Fruit fly (Drosophila melanogaster) whole organism, embryonic: ENCODE measurements around the gene spas.

Experiments
- Atf6 ChIP-seq: fragments of 200-800 bp; sonication (Bioruptor generic); IDR thresholded peaks from 2 replicates; pipeline ENCODE4 v1.3.6; 2022; ENCODE audit warnings: missing biosample characterization, missing genetic modification characterization
- B-H2 ChIP-seq: fragments of 200-800 bp; sonication (Bioruptor generic); optimal IDR thresholded peaks from 2 replicates; lab custom pipeline; 2018; ENCODE audit warnings: missing biosample characterization, mild to moderate bottlenecking, missing genetic modification characterization
- CG12219 ChIP-seq: fragments of 200-800 bp; sonication (Bioruptor generic); optimal IDR thresholded peaks from 3 replicates; lab custom pipeline; 2018; ENCODE audit warnings: missing biosample characterization, mild to moderate bottlenecking, missing genetic modification characterization
- CG14014 ChIP-seq: fragments of 200-800 bp; sonication (Bioruptor generic); IDR thresholded peaks from 2 replicates; pipeline ENCODE4 v1.3.6; 2022; ENCODE audit warnings: missing biosample characterization, missing genetic modification characterization
- CG14441 ChIP-seq: fragments of 200-800 bp; sonication (Bioruptor generic); IDR thresholded peaks from 2 replicates; pipeline ENCODE4 v1.3.6; 2022; ENCODE audit warnings: missing biosample characterization, missing genetic modification characterization
- CG16813 ChIP-seq: fragments of 200-800 bp; sonication (Bioruptor generic); IDR thresholded peaks from 3 replicates; pipeline ENCODE4 v1.3.6; 2022; ENCODE audit warnings: missing biosample characterization, missing genetic modification characterization; ENCODE audit not compliant: partially characterized antibody
- CG17385 ChIP-seq: fragments of 200-800 bp; sonication (Bioruptor generic); optimal IDR thresholded peaks from 3 replicates; lab custom pipeline; 2018; ENCODE audit warnings: missing biosample characterization, mild to moderate bottlenecking, missing genetic modification characterization
- CG2120 ChIP-seq: fragments of 200-800 bp; sonication (Bioruptor generic); optimal IDR thresholded peaks from 3 replicates; lab custom pipeline; 2016; ENCODE audit warnings: missing biosample characterization, missing genetic modification characterization
- CG2678 ChIP-seq: fragments of 200-800 bp; sonication (Bioruptor generic); optimal IDR thresholded peaks from 3 replicates; lab custom pipeline; 2019; ENCODE audit warnings: missing biosample characterization, mild to moderate bottlenecking, missing genetic modification characterization, moderate library complexity
- CG32772 ChIP-seq: fragments of 200-800 bp; sonication (Bioruptor generic); IDR thresholded peaks from 2 replicates; pipeline ENCODE4 v1.3.6; 2022; ENCODE audit warnings: missing biosample characterization, missing genetic modification characterization
- CG3281 ChIP-seq: fragments of 200-800 bp; sonication (Bioruptor generic); optimal IDR thresholded peaks from 3 replicates; lab custom pipeline; 2017; ENCODE audit warnings: missing biosample characterization, mild to moderate bottlenecking, missing genetic modification characterization
- CG3407 ChIP-seq: fragments of 200-800 bp; sonication (Bioruptor generic); optimal IDR thresholded peaks from 2 replicates; lab custom pipeline; 2018; ENCODE audit warnings: missing biosample characterization, mild to moderate bottlenecking, missing genetic modification characterization
- CG7357 ChIP-seq: fragments of 200-800 bp; sonication (Bioruptor generic); IDR thresholded peaks from 3 replicates; pipeline ENCODE4 v1.3.6; 2022; ENCODE audit warnings: missing biosample characterization, missing genetic modification characterization
- CG7928 ChIP-seq: fragments of 200-800 bp; sonication (Bioruptor generic); optimal IDR thresholded peaks from 2 replicates; lab custom pipeline; 2017; ENCODE audit warnings: missing biosample characterization, mild to moderate bottlenecking, missing genetic modification characterization
- CG9876 ChIP-seq: fragments of 200-800 bp; sonication (Bioruptor generic); optimal IDR thresholded peaks from 2 replicates; lab custom pipeline; 2016; ENCODE audit warnings: missing biosample characterization, missing genetic modification characterization
- CG9932 ChIP-seq: fragments of 200-800 bp; sonication (Bioruptor generic); IDR thresholded peaks from 2 replicates; pipeline ENCODE4 v1.3.6; 2022; ENCODE audit warnings: missing biosample characterization, missing genetic modification characterization
- Camta ChIP-seq: fragments of 200-800 bp; sonication (Bioruptor generic); optimal IDR thresholded peaks from 2 replicates; lab custom pipeline; 2016; ENCODE audit warnings: missing biosample characterization, missing genetic modification characterization
- Dbx ChIP-seq: fragments of 200-800 bp; sonication (Bioruptor generic); IDR thresholded peaks from 3 replicates; pipeline ENCODE4 v1.3.6; 2022; ENCODE audit warnings: missing biosample characterization, missing genetic modification characterization
- Dek ChIP-seq: fragments of 200-800 bp; sonication (Bioruptor generic); optimal IDR thresholded peaks from 3 replicates; lab custom pipeline; 2019; ENCODE audit warnings: missing biosample characterization, mild to moderate bottlenecking, missing genetic modification characterization, moderate library complexity
- Dip3 ChIP-seq: fragments of 200-800 bp; sonication (Bioruptor generic); optimal IDR thresholded peaks from 3 replicates; lab custom pipeline; 2016; ENCODE audit warnings: missing biosample characterization, missing genetic modification characterization
- Dp ChIP-seq: fragments of 200-800 bp; sonication (Bioruptor generic); optimal IDR thresholded peaks from 2 replicates; lab custom pipeline; 2018; ENCODE audit warnings: missing biosample characterization, mild to moderate bottlenecking, missing genetic modification characterization, moderate library complexity
- Ets65A ChIP-seq: fragments of 200-800 bp; sonication (Bioruptor generic); peaks from one replicate; lab custom pipeline; 2016; ENCODE audit warnings: missing biosample characterization, missing genetic modification characterization
- HLH3B ChIP-seq: fragments of 200-800 bp; sonication (Bioruptor generic); IDR thresholded peaks from 2 replicates; pipeline ENCODE4 v1.3.6; 2022; ENCODE audit warnings: missing biosample characterization, missing genetic modification characterization
- HLH54F ChIP-seq: fragments of 200-800 bp; sonication (Bioruptor generic); optimal IDR thresholded peaks from 3 replicates; lab custom pipeline; 2016; ENCODE audit warnings: missing biosample characterization, missing genetic modification characterization
- Hand ChIP-seq: fragments of 200-800 bp; sonication (Bioruptor generic); optimal IDR thresholded peaks from 2 replicates; lab custom pipeline; 2017; ENCODE audit warnings: mild to moderate bottlenecking, missing biosample characterization, missing genetic modification reagents, missing genetic modification characterization
- Hmx ChIP-seq: fragments of 200-800 bp; sonication (Bioruptor generic); optimal IDR thresholded peaks from 2 replicates; lab custom pipeline; 2016; ENCODE audit warnings: missing biosample characterization, missing genetic modification characterization
- Hr51 ChIP-seq, 2 experiments: fragments of 200-800 bp; sonication (Bioruptor generic); optimal IDR thresholded peaks; 2 replicates in 1 of 2; 3 replicates in 1 of 2; lab custom pipeline; 2016 to 2018; ENCODE audit warnings: missing biosample characterization in 2 of 2, missing genetic modification characterization in 2 of 2, mild to moderate bottlenecking in 1 of 2, moderate library complexity in 1 of 2
- Hsf ChIP-seq: fragments of 200-800 bp; sonication (Bioruptor generic); optimal IDR thresholded peaks from 3 replicates; lab custom pipeline; 2016; ENCODE audit warnings: missing biosample characterization, missing genetic modification characterization
- Med ChIP-seq: fragments of 200-800 bp; sonication (Bioruptor generic); peaks from one replicate; lab custom pipeline; 2016; ENCODE audit warnings: missing biosample characterization, missing genetic modification characterization, mild to moderate bottlenecking, inconsistent platforms, moderate library complexity
- NFAT ChIP-seq: fragments of 200-800 bp; sonication (Bioruptor generic); IDR thresholded peaks from 2 replicates; pipeline ENCODE4 v1.3.6; 2022; ENCODE audit warnings: missing biosample characterization, missing genetic modification characterization
- NfI ChIP-seq: fragments of 200-800 bp; sonication (Bioruptor generic); optimal IDR thresholded peaks from 3 replicates; lab custom pipeline; 2018; ENCODE audit warnings: missing biosample characterization, mild to moderate bottlenecking, missing genetic modification characterization, moderate library complexity
- Oli ChIP-seq: fragments of 200-800 bp; sonication (Bioruptor generic); optimal IDR thresholded peaks from 2 replicates; lab custom pipeline; 2018; ENCODE audit warnings: missing biosample characterization, mild to moderate bottlenecking, missing genetic modification characterization, moderate library complexity
- PHDP ChIP-seq: fragments of 200-800 bp; sonication (Bioruptor generic); optimal IDR thresholded peaks from 3 replicates; lab custom pipeline; 2018; ENCODE audit warnings: missing biosample characterization, mild to moderate bottlenecking, missing genetic modification characterization, moderate library complexity
- Ptx1 ChIP-seq: fragments of 200-800 bp; sonication (Bioruptor generic); IDR thresholded peaks from 2 replicates; pipeline ENCODE4 v1.3.6; 2022; ENCODE audit warnings: missing biosample characterization, missing genetic modification characterization
- Sox102F ChIP-seq: fragments of 200-800 bp; sonication (Bioruptor generic); optimal IDR thresholded peaks from 2 replicates; lab custom pipeline; 2018; ENCODE audit warnings: missing biosample characterization, mild to moderate bottlenecking, missing genetic modification characterization, moderate library complexity
- Sry-β ChIP-seq: fragments of 200-800 bp; sonication (Bioruptor generic); optimal IDR thresholded peaks from 2 replicates; lab custom pipeline; 2018; ENCODE audit warnings: missing biosample characterization, mild to moderate bottlenecking, missing genetic modification characterization, moderate library complexity
- Stat92E ChIP-seq, 3 experiments: fragments of >200 bp in 2 of 3; fragments of 200-800 bp in 1 of 3; sonication (Bioruptor generic) in 1 of 3; optimal IDR thresholded peaks; 2 replicates each; lab custom pipeline; 2017 to 2019; ENCODE audit warnings: missing biosample characterization in 3 of 3, missing genetic modification characterization in 3 of 3, mild to moderate bottlenecking in 1 of 3, moderate library complexity in 1 of 3
- Taf1 ChIP-seq: fragments of 200-800 bp; sonication (Bioruptor generic); IDR thresholded peaks from 2 replicates; pipeline ENCODE4 v1.3.6; 2022; ENCODE audit warnings: missing biosample characterization, missing genetic modification characterization
- da ChIP-seq: fragments of 200-800 bp; sonication (Bioruptor generic); optimal IDR thresholded peaks from 2 replicates; lab custom pipeline; 2016; ENCODE audit warnings: missing biosample characterization, missing genetic modification characterization
- fu2 ChIP-seq: fragments of 200-800 bp; sonication (Bioruptor generic); optimal IDR thresholded peaks from 2 replicates; lab custom pipeline; 2016; ENCODE audit warnings: missing biosample characterization, missing genetic modification characterization
- grau ChIP-seq: fragments of 200-800 bp; optimal IDR thresholded peaks from 3 replicates; lab custom pipeline; 2019; ENCODE audit warnings: missing biosample characterization, mild to moderate bottlenecking, missing genetic modification characterization, moderate library complexity
- hkb ChIP-seq, 2 experiments: fragments of 200-800 bp in 1 of 2; fragments of >200 bp in 1 of 2; sonication (Bioruptor generic) in 1 of 2; IDR thresholded peaks in 1 of 2; optimal IDR thresholded peaks in 1 of 2; 2 replicates each; pipeline versions ENCODE4 v1.3.6 to Lab custom; 2017 to 2022; ENCODE audit warnings: missing biosample characterization in 1 of 2, missing genetic modification characterization in 1 of 2
- ind ChIP-seq: fragments of 200-800 bp; sonication (Bioruptor generic); optimal IDR thresholded peaks from 3 replicates; lab custom pipeline; 2016; ENCODE audit warnings: missing biosample characterization, missing genetic modification characterization
- inv ChIP-seq: fragments of 200-800 bp; sonication (Bioruptor generic); IDR thresholded peaks from 2 replicates; pipeline ENCODE4 v1.3.6; 2022; ENCODE audit warnings: missing biosample characterization, missing genetic modification characterization; ENCODE audit not compliant: partially characterized antibody
- kni ChIP-seq: fragments of 200-800 bp; sonication (Bioruptor generic); optimal IDR thresholded peaks from 3 replicates; lab custom pipeline; 2017; ENCODE audit warnings: mild to moderate bottlenecking, missing biosample characterization, missing genetic modification reagents, missing genetic modification characterization
- pita ChIP-seq: fragments of 200-800 bp; sonication (Bioruptor generic); optimal IDR thresholded peaks from 2 replicates; lab custom pipeline; 2017; ENCODE audit warnings: missing biosample characterization, mild to moderate bottlenecking, missing genetic modification characterization
- ranshi ChIP-seq: fragments of 200-800 bp; sonication (Bioruptor generic); IDR thresholded peaks from 2 replicates; pipeline ENCODE4 v1.3.6; 2022; ENCODE audit warnings: missing biosample characterization, missing genetic modification characterization
- row ChIP-seq: fragments of 200-800 bp; sonication (Bioruptor generic); IDR thresholded peaks from 3 replicates; pipeline ENCODE4 v1.3.6; 2022; ENCODE audit warnings: missing biosample characterization, missing genetic modification characterization
- sens ChIP-seq: fragments of 200-800 bp; sonication (Bioruptor generic); peaks from one replicate; lab custom pipeline; 2016; ENCODE audit warnings: missing biosample characterization, missing genetic modification characterization
- zfh2 ChIP-seq: fragments of 200-800 bp; sonication (Bioruptor generic); optimal IDR thresholded peaks from 2 replicates; lab custom pipeline; 2016; ENCODE audit warnings: missing biosample characterization, missing genetic modification characterization

The spas gene

DNA sequence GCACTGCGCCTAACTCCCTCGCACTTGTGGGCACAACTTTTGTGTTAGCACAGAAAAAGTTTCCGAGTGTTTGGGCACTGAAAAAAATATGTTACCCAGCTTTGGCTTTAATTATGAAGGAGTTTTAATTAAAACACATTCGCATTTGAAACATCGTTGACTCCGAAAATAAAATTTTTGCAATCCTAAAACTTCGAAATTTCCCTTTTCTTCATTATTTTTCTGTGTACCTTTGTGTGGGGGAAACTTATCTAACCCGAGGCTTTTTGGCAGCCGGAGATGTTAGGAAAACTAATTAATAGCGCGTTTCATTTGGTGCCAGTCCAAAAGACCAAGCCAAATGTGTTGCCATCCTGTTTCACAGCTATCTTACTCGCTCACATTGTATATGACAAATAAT is 53.6 kb downstream of the spas start (continued):
- no peak for TF ChIP-seq hkb (optimal IDR thresholded peaks at IDR 0.05; lab: Kevin White, UChicago)
- TF ChIP-seq hkb (GFP tag; IDR thresholded peaks at IDR 0.05; lab: Robert Waterston, UW): peak; percentile 41; the same call in 1 of the 2 replicates
- TF ChIP-seq Atf6: 0 out of 2 replicates have a peak, but pooled peaks have one; percentile 18
- TF ChIP-seq Dbx (GFP tag; lab: Robert Waterston, UW): peak; percentile 14; the same call in 1 of the 3 replicates
- TF ChIP-seq Oli: peak; percentile 20
- TF ChIP-seq Hr51 (GFP tag; optimal IDR thresholded peaks at IDR 0.05; lab: Kevin White, UChicago): peak in 1 of 2 experiments; percentile 29
- TF ChIP-seq row (GFP tag; lab: Robert Waterston, UW): peak; percentile 59; the same call in 2 of the 3 replicates
- no peak for TF ChIP-seq CG7357 (GFP tag; lab: Robert Waterston, UW)
- TF ChIP-seq CG7928 (GFP tag; lab: Kevin White, UChicago): no peak
- TF ChIP-seq fu2 (GFP tag; lab: Kevin White, UChicago): no peak
- no peak for TF ChIP-seq Stat92E (GFP tag; optimal IDR thresholded peaks at IDR 0.05; lab: Kevin White, UChicago)
- no peak for TF ChIP-seq CG14014 (GFP tag; lab: Robert Waterston, UW)
- TF ChIP-seq Ets65A (GFP tag; lab: Kevin White, UChicago): peak; percentile 72
- TF ChIP-seq inv (GFP tag; lab: Robert Waterston, UW): no peak
- TF ChIP-seq CG12219 (GFP tag; lab: Kevin White, UChicago): no peak
- TF ChIP-seq Camta (GFP tag; lab: Kevin White, UChicago): no peak
- no peak for TF ChIP-seq CG16813 (GFP tag; lab: Robert Waterston, UW)
- TF ChIP-seq Ptx1: peak; percentile 37; the same call in 1 of the 2 replicates
- 0 out of 2 replicates have a peak, but pooled peaks have one; percentile 15 for TF ChIP-seq NFAT
- TF ChIP-seq da: no peak
- TF ChIP-seq CG9932 (GFP tag; lab: Robert Waterston, UW): 0 out of 2 replicates have a peak, but pooled peaks have one; percentile 16
- no peak for TF ChIP-seq CG3407 (GFP tag; lab: Kevin White, UChicago)
- peak; percentile 8 for TF ChIP-seq ind (GFP tag; lab: Kevin White, UChicago)
- TF ChIP-seq sens (GFP tag; lab: Kevin White, UChicago): peak; percentile 71
- no peak for TF ChIP-seq Sry-β
- TF ChIP-seq NfI: no peak
- 0 out of 2 replicates have a peak, but pooled peaks have one; percentile 22 for TF ChIP-seq CG32772
- no peak for TF ChIP-seq kni (GFP tag; lab: Kevin White, UChicago)
- no peak for TF ChIP-seq Hsf (GFP tag; lab: Kevin White, UChicago)
- TF ChIP-seq Dip3 (GFP tag; lab: Kevin White, UChicago): peak; percentile 2
- TF ChIP-seq Sox102F (GFP tag; lab: Kevin White, UChicago): peak; percentile 36
- TF ChIP-seq grau: peak; percentile 11
- TF ChIP-seq Dp (GFP tag; lab: Kevin White, UChicago): no peak
- TF ChIP-seq CG3281 (GFP tag; lab: Kevin White, UChicago): peak; percentile 24
- peak; percentile 81 for TF ChIP-seq Med (GFP tag; lab: Kevin White, UChicago)
- TF ChIP-seq Hmx (GFP tag; lab: Kevin White, UChicago): no peak
- TF ChIP-seq Dek (tag; lab: Kevin White, UChicago): peak; percentile 27
- TF ChIP-seq CG9876 (GFP tag; lab: Kevin White, UChicago): no peak
- peak; percentile 31 for TF ChIP-seq Hand (GFP tag; lab: Kevin White, UChicago)
- TF ChIP-seq CG2120: peak; percentile 35
- peak; percentile 48 for TF ChIP-seq CG2678
- TF ChIP-seq ranshi (GFP tag; lab: Robert Waterston, UW): no peak
- 0 out of 2 replicates have a peak, but pooled peaks have one; percentile 12 for TF ChIP-seq Taf1
- TF ChIP-seq pita: no peak
- TF ChIP-seq zfh2 (GFP tag; lab: Kevin White, UChicago): peak; percentile 15
- TF ChIP-seq CG14441 (GFP tag; lab: Robert Waterston, UW): 0 out of 2 replicates have a peak, but pooled peaks have one; percentile 21
- 0 out of 2 replicates have a peak, but pooled peaks have one; percentile 18 for TF ChIP-seq HLH3B
- TF ChIP-seq CG17385: peak; percentile 14
- TF ChIP-seq HLH54F (GFP tag; lab: Kevin White, UChicago): no peak
- no peak for TF ChIP-seq B-H2 (GFP tag; lab: Kevin White, UChicago)
- TF ChIP-seq PHDP (tag; lab: Kevin White, UChicago): peak; percentile 39
